Fruit fly (Drosophila melanogaster) whole organism, wandering third instar larva: ENCODE measurements around the gene RAF2.

Experiments
- Abd-B ChIP-seq: fragments of >200 bp; optimal IDR thresholded peaks from 2 replicates; lab custom pipeline; 2017; ENCODE audit warnings: missing biosample characterization, missing genetic modification characterization
- CG9705 ChIP-seq: fragments of 200-800 bp; sonication (Bioruptor generic); optimal IDR thresholded peaks from 2 replicates; lab custom pipeline; 2018; ENCODE audit warnings: missing biosample characterization, mild to moderate bottlenecking, missing genetic modification characterization
- CrebA ChIP-seq: fragments of 200-800 bp; sonication (Bioruptor generic); optimal IDR thresholded peaks from 2 replicates; lab custom pipeline; 2016; ENCODE audit warnings: missing biosample characterization, mild to moderate bottlenecking, missing genetic modification characterization, borderline replicate concordance
- Dfd ChIP-seq: fragments of >200 bp; optimal IDR thresholded peaks from 2 replicates; lab custom pipeline; 2017; ENCODE audit warnings: missing biosample characterization, missing genetic modification characterization
- Dif ChIP-seq: fragments of 200-275, 200-300 bp; sonication (Bioruptor generic); optimal IDR thresholded peaks from 2 replicates; lab custom pipeline; 2018; ENCODE audit warnings: missing biosample characterization, missing genetic modification characterization; ENCODE audit not compliant: partially characterized antibody
- GATAd ChIP-seq: sonication (Bioruptor generic); optimal IDR thresholded peaks from 2 replicates; lab custom pipeline; 2016; ENCODE audit warnings: missing biosample characterization, missing genetic modification characterization
- HLH106 ChIP-seq: fragments of 200-800 bp; optimal IDR thresholded peaks from 3 replicates; lab custom pipeline; 2019; ENCODE audit warnings: missing biosample characterization, mild to moderate bottlenecking, missing genetic modification characterization, moderate library complexity
- Hnf4 ChIP-seq: fragments of 200-800 bp; sonication (Bioruptor generic); optimal IDR thresholded peaks from 2 replicates; lab custom pipeline; 2016; ENCODE audit warnings: missing biosample characterization, mild to moderate bottlenecking, missing genetic modification characterization
- Hr78 ChIP-seq: fragments of >200 bp; optimal IDR thresholded peaks from 2 replicates; lab custom pipeline; 2017; ENCODE audit warnings: missing biosample characterization, missing genetic modification characterization
- Jra ChIP-seq: sonication (Bioruptor generic); optimal IDR thresholded peaks from 2 replicates; lab custom pipeline; 2016; ENCODE audit warnings: missing biosample characterization, missing genetic modification characterization
- Myc ChIP-seq: fragments of >200 bp; optimal IDR thresholded peaks from 2 replicates; lab custom pipeline; 2017
- N ChIP-seq: fragments of >200 bp; optimal IDR thresholded peaks from 2 replicates; lab custom pipeline; 2018; ENCODE audit warnings: missing biosample characterization, missing external identifiers, missing genetic modification characterization
- OdsH ChIP-seq: fragments of 200-800 bp; sonication (Bioruptor generic); optimal IDR thresholded peaks from 2 replicates; lab custom pipeline; 2016; ENCODE audit warnings: missing biosample characterization, mild to moderate bottlenecking, missing genetic modification characterization
- Rel ChIP-seq, 2 experiments: fragments of 200-800 bp; sonication (Bioruptor generic) in 1 of 2; optimal IDR thresholded peaks; 2 replicates in 1 of 2; 3 replicates in 1 of 2; lab custom pipeline; 2016 to 2019; ENCODE audit warnings: mild to moderate bottlenecking in 2 of 2, missing biosample characterization in 2 of 2, missing genetic modification characterization in 2 of 2, moderate library complexity in 1 of 2
- Sp1 ChIP-seq: fragments of 200-800 bp; sonication (Bioruptor generic); optimal IDR thresholded peaks from 3 replicates; lab custom pipeline; 2019; ENCODE audit warnings: missing biosample characterization, mild to moderate bottlenecking, missing genetic modification characterization, moderate library complexity
- Vsx2 ChIP-seq: fragments of 200-300, 225-300 bp; sonication (Bioruptor generic); optimal IDR thresholded peaks from 2 replicates; lab custom pipeline; 2018; ENCODE audit warnings: missing biosample characterization, missing genetic modification characterization; ENCODE audit not compliant: partially characterized antibody
- br ChIP-seq: fragments of 200-800 bp; sonication (Bioruptor generic); optimal IDR thresholded peaks from 2 replicates; lab custom pipeline; 2016; ENCODE audit warnings: missing biosample characterization, missing genetic modification characterization
- dl ChIP-seq, 2 experiments: fragments of 175-275, 200-275 bp in 1 of 2; fragments of 200-275 bp in 1 of 2; sonication (Bioruptor generic); optimal IDR thresholded peaks; lab custom pipeline; 2018; ENCODE audit warnings: mild to moderate bottlenecking in 2 of 2, missing biosample characterization in 2 of 2, missing genetic modification characterization in 2 of 2, moderate library complexity in 2 of 2; ENCODE audit not compliant: partially characterized antibody in 2 of 2, insufficient read depth in 1 of 2
- dmrt93B ChIP-seq: fragments of 200-800 bp; sonication (Bioruptor generic); optimal IDR thresholded peaks from 2 replicates; lab custom pipeline; 2018; ENCODE audit warnings: missing biosample characterization, mild to moderate bottlenecking, missing genetic modification characterization
- dsf ChIP-seq: sonication (Bioruptor generic); optimal IDR thresholded peaks from 2 replicates; lab custom pipeline; 2016; ENCODE audit warnings: missing biosample characterization, missing genetic modification characterization, borderline replicate concordance
- ey ChIP-seq: fragments of 200-800 bp; sonication (Bioruptor generic); optimal IDR thresholded peaks from 2 replicates; lab custom pipeline; 2016; ENCODE audit warnings: missing biosample characterization, missing genetic modification characterization
- fru ChIP-seq: fragments of 200-800 bp; sonication (Bioruptor generic); optimal IDR thresholded peaks from 3 replicates; lab custom pipeline; 2016; ENCODE audit warnings: missing biosample characterization, mild to moderate bottlenecking, missing genetic modification characterization
- jim ChIP-seq: fragments of 175-275, 200-325 bp; sonication (Bioruptor generic); optimal IDR thresholded peaks from 2 replicates; lab custom pipeline; 2016; ENCODE audit warnings: missing biosample characterization, mild to moderate bottlenecking, missing genetic modification characterization
- lola ChIP-seq: fragments of >200 bp; optimal IDR thresholded peaks from 2 replicates; lab custom pipeline; 2017; ENCODE audit warnings: missing biosample characterization, missing genetic modification characterization
- sage ChIP-seq: fragments of 200-800 bp; sonication (Bioruptor generic); optimal IDR thresholded peaks from 2 replicates; lab custom pipeline; 2016; ENCODE audit warnings: missing biosample characterization, mild to moderate bottlenecking, missing genetic modification characterization
- sv ChIP-seq: fragments of 200-800 bp; sonication (Bioruptor generic); optimal IDR thresholded peaks from 3 replicates; lab custom pipeline; 2016; ENCODE audit warnings: missing biosample characterization, missing genetic modification characterization
- tai ChIP-seq: sonication (Bioruptor generic); optimal IDR thresholded peaks from 2 replicates; lab custom pipeline; 2016; ENCODE audit warnings: missing biosample characterization, missing genetic modification characterization
- woc ChIP-seq: sonication (Bioruptor generic); optimal IDR thresholded peaks from 2 replicates; lab custom pipeline; 2016; ENCODE audit warnings: missing biosample characterization, mild to moderate bottlenecking, missing genetic modification characterization

Gene RAF2

dm6 chr3L:16412394-16412950 is 26.3 kb downstream of the RAF2 start, which contains the start of gene Serinc (continued):
- TF ChIP-seq lola (GFP tag; lab: Kevin White, UChicago) = no peak
- peak; percentile 12 for TF ChIP-seq jim (GFP tag; lab: Kevin White, UChicago)
- no peak for TF ChIP-seq Abd-B
- no peak for TF ChIP-seq br (GFP tag; lab: Kevin White, UChicago)
- TF ChIP-seq HLH106 (tag; lab: Kevin White, UChicago) = no peak
- TF ChIP-seq CG9705 = no peak

dm6 chr3L:16417024-16417423 is 30.9 kb downstream of the RAF2 start, which contains the start of gene GluRS-m:
Gene GluRS-m, minus strand, starts transcription at chr3L:16417177.
- TF ChIP-seq Sp1 (no peak), Jra (GFP tag; lab: Kevin White, UChicago) (no peak), Abd-B (no peak), sv (GFP tag; lab: Kevin White, UChicago) (no peak)

- TF ChIP-seq br (GFP tag; lab: Kevin White, UChicago) = no peak
- TF ChIP-seq Myc (lab: Kevin White, UChicago) = peak; percentile 94
- TF ChIP-seq, all 38 proteins: peak for 1
These were observed 33.1 kb downstream of the RAF2 start, which contains the start of the genes TyrRS and CG33158 for dm6 chr3L:16419059-16419773. Gene TyrRS, minus strand, starts transcription at chr3L:16419302. Gene CG33158, plus strand, starts transcription at chr3L:16419597.

- TF ChIP-seq N (GFP tag; lab: Kevin White, UChicago) = no peak
- TF ChIP-seq Vsx2 (GFP tag; lab: Kevin White, UChicago) = no peak
- TF ChIP-seq Dif (GFP tag; lab: Kevin White, UChicago) = no peak
- no peak for TF ChIP-seq lola (GFP tag; lab: Kevin White, UChicago)
- TF ChIP-seq Abd-B = no peak
- no peak for TF ChIP-seq dmrt93B (GFP tag; lab: Kevin White, UChicago)
- no peak for TF ChIP-seq CrebA (GFP tag; lab: Kevin White, UChicago)
- no peak for TF ChIP-seq sv (GFP tag; lab: Kevin White, UChicago)
- TF ChIP-seq tai (GFP tag; lab: Kevin White, UChicago) = no peak
- no peak for TF ChIP-seq fru (GFP tag; lab: Kevin White, UChicago)
- TF ChIP-seq GATAd = no peak
These were observed 43.3 kb downstream of the RAF2 start for dm6 chr3L:16429451-16429850.

dm6 chr3L:16431056-16431455 is 44.9 kb downstream of the RAF2 start:
- no peak for TF ChIP-seq dsf (GFP tag; lab: Kevin White, UChicago)
- no peak for TF ChIP-seq woc
- TF ChIP-seq dl (GFP tag; optimal IDR thresholded peaks at IDR 0.05; lab: Kevin White, UChicago; ENCODE audit: insufficient read depth in 1 of 2, partially characterized antibody in 2 of 2) = no peak
- TF ChIP-seq sage (GFP tag; lab: Kevin White, UChicago) = no peak
- no peak for TF ChIP-seq N (GFP tag; lab: Kevin White, UChicago)
- TF ChIP-seq Hr78 (GFP tag; lab: Kevin White, UChicago) = no peak
- no peak for TF ChIP-seq Rel (GFP tag; optimal IDR thresholded peaks at IDR 0.05; lab: Kevin White, UChicago)
- no peak for TF ChIP-seq Rel (tag; optimal IDR thresholded peaks at IDR 0.05; lab: Kevin White, UChicago)
- TF ChIP-seq Hnf4 (GFP tag; lab: Kevin White, UChicago) = no peak
- no peak for TF ChIP-seq ey
- no peak for TF ChIP-seq Sp1
- no peak for TF ChIP-seq OdsH (GFP tag; lab: Kevin White, UChicago)
- no peak for TF ChIP-seq dmrt93B (GFP tag; lab: Kevin White, UChicago)
- no peak for TF ChIP-seq tai (GFP tag; lab: Kevin White, UChicago)
- no peak for TF ChIP-seq CrebA (GFP tag; lab: Kevin White, UChicago)
- TF ChIP-seq Vsx2 (GFP tag; lab: Kevin White, UChicago) = no peak
- no peak for TF ChIP-seq HLH106 (tag; lab: Kevin White, UChicago)
- no peak for TF ChIP-seq lola (GFP tag; lab: Kevin White, UChicago)
- TF ChIP-seq GATAd = no peak
- TF ChIP-seq Abd-B = no peak
- TF ChIP-seq Dfd (GFP tag; lab: Kevin White, UChicago) = no peak
- TF ChIP-seq, all 38 proteins: peak for 0
